Worm (Caenorhabditis elegans): ENCODE data around the gene ugt-62.

DNA sequence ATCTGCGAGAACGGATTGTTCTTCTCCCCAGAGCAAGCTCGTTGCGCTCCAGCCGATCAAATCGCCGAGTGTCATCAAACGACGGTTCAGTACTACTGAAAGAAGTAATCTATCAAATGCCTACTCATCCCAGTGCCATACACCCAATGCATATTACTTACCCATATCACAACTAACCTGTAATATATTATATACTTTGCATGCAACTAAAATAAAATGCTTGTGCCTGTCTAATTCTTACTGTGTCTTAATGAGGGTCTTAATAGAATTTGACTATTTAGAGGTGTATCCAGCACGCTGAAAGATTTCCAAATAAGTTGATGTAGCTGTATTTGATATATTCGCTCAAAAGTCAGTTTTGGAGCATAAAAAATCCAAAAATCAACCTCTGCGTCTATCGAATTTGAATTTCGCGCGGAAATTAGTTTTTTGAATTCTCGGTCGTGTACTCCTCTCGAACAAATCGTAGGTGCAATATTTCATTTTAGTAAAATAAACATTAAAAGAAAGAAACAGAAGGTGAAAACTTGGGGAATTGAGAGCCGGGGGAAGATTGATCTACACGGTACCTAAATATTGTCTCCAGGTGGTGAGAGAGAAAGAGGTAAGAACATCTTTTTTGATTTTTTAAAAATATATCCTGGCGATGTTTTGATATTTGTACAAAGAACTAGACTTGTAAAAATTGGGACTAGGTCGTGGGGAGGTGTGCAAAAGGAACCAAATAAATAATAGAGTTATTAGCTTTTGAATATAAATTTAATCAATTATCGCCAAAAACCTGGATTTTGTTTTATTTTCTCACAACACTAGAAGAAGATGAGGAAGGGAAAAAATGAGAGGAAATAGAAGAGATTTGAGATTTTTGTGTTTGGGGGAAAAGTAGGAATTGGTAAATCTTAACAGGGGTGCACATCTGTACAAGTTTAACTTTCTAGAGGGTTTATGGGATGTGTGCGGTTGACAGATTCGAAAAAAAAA is 49.0 kb downstream of the ugt-62 start:
- TF ChIP-seq sea-1 (GFP tag; conservative IDR thresholded peaks at IDR 0.05) (no peak), hnd-1 (tag; optimal IDR thresholded peaks at IDR 0.05) (no peak), ama-1 (optimal IDR thresholded peaks at IDR 0.05) (no peak), tra-4 (tag; optimal IDR thresholded peaks at IDR 0.05) (no peak)
